Worm (Caenorhabditis elegans) whole organism, late embryonic: ENCODE measurements around the gene T04F3.3.

ENCODE experiments used
- C38D4.7 ChIP-seq: fragments of 200-800 bp; sonication (Bioruptor generic); optimal IDR thresholded peaks from 2 replicates; lab custom pipeline; 2018; ENCODE audit warnings: mild to moderate bottlenecking, missing genetic modification characterization, moderate library complexity, missing compliant biosample characterization
- K02D7.2 ChIP-seq: sonication (generic microtip); optimal IDR thresholded peaks from 2 replicates; lab custom pipeline; 2017; ENCODE audit warnings: mild to moderate bottlenecking, missing genetic modification characterization, missing compliant biosample characterization
- K09A11.1 ChIP-seq: sonication (generic microtip); optimal IDR thresholded peaks from 2 replicates; lab custom pipeline; 2017; ENCODE audit warnings: antibody characterized with exemption, mild to moderate bottlenecking, missing genetic modification characterization, missing compliant biosample characterization; ENCODE audit not compliant: insufficient read depth
- T23F11.4 ChIP-seq: fragments of 200-800 bp; sonication (Bioruptor generic); optimal IDR thresholded peaks from 2 replicates; lab custom pipeline; 2018; ENCODE audit warnings: mild to moderate bottlenecking, missing genetic modification characterization, missing compliant biosample characterization
- ceh-18 ChIP-seq: sonication (generic microtip); optimal IDR thresholded peaks from 2 replicates; lab custom pipeline; 2016; ENCODE audit warnings: missing genetic modification characterization, missing compliant biosample characterization
- ceh-22 ChIP-seq: sonication (generic microtip); optimal IDR thresholded peaks from 2 replicates; lab custom pipeline; 2017; ENCODE audit warnings: missing biosample characterization, missing genetic modification characterization
- ceh-24 ChIP-seq: sonication (generic microtip); optimal IDR thresholded peaks from 2 replicates; lab custom pipeline; 2016; ENCODE audit warnings: mild to moderate bottlenecking, missing genetic modification characterization, missing compliant biosample characterization
- ceh-34 ChIP-seq: sonication (generic microtip); optimal IDR thresholded peaks from 2 replicates; lab custom pipeline; 2016; ENCODE audit warnings: mild to moderate bottlenecking, missing genetic modification characterization, missing compliant biosample characterization
- ceh-45 ChIP-seq: fragments of 200-800 bp; sonication (Bioruptor generic); IDR thresholded peaks from 2 replicates; pipeline ENCODE4 v1.3.6; 2022; ENCODE audit warnings: missing genetic modification reagents, missing genetic modification characterization, missing compliant biosample characterization
- elt-2 ChIP-seq: sonication (generic microtip); optimal IDR thresholded peaks from 2 replicates; lab custom pipeline; 2016; ENCODE audit warnings: missing genetic modification reagents, missing genetic modification characterization, missing compliant biosample characterization
- ets-4 ChIP-seq: sonication (generic microtip); optimal IDR thresholded peaks from 2 replicates; lab custom pipeline; 2016; ENCODE audit warnings: missing genetic modification characterization, missing compliant biosample characterization
- eyg-1 ChIP-seq: sonication (generic microtip); optimal IDR thresholded peaks from 2 replicates; lab custom pipeline; 2016; ENCODE audit warnings: missing genotype, missing genetic modification characterization, missing compliant biosample characterization
- fkh-10 ChIP-seq: fragments of 150-350 bp; optimal IDR thresholded peaks from 2 replicates; lab custom pipeline; 2014; ENCODE audit warnings: missing biosample characterization, missing genetic modification reagents, missing genetic modification characterization
- fkh-6 ChIP-seq: sonication (generic microtip); optimal IDR thresholded peaks from 2 replicates; lab custom pipeline; 2016; ENCODE audit warnings: missing genetic modification characterization, missing compliant biosample characterization
- hlh-13 ChIP-seq: fragments of 200-800 bp; sonication (Bioruptor generic); optimal IDR thresholded peaks from 2 replicates; lab custom pipeline; 2018; ENCODE audit warnings: mild to moderate bottlenecking, missing genetic modification characterization, missing compliant biosample characterization
- hlh-15 ChIP-seq: sonication (generic microtip); optimal IDR thresholded peaks from 2 replicates; lab custom pipeline; 2016; ENCODE audit warnings: missing genetic modification characterization, missing compliant biosample characterization
- mec-3 ChIP-seq: sonication (generic microtip); optimal IDR thresholded peaks from 2 replicates; lab custom pipeline; 2016; ENCODE audit warnings: borderline replicate concordance, missing genetic modification characterization, missing compliant biosample characterization
- nfya-1 ChIP-seq: sonication (generic microtip); optimal IDR thresholded peaks from 2 replicates; lab custom pipeline; 2017; ENCODE audit warnings: missing genetic modification characterization, mild to moderate bottlenecking, missing compliant biosample characterization, antibody characterized with exemption, moderate library complexity
- npax-4 ChIP-seq: sonication (generic microtip); optimal IDR thresholded peaks from 2 replicates; lab custom pipeline; 2016; ENCODE audit warnings: missing genetic modification characterization, missing compliant biosample characterization
- odd-2 ChIP-seq: sonication (generic microtip); optimal IDR thresholded peaks from 2 replicates; lab custom pipeline; 2017; ENCODE audit warnings: antibody characterized with exemption, mild to moderate bottlenecking, missing genetic modification characterization, missing compliant biosample characterization
- pag-3 ChIP-seq: sonication (generic microtip); optimal IDR thresholded peaks from 2 replicates; lab custom pipeline; 2016; ENCODE audit warnings: missing compliant biosample characterization, missing genetic modification characterization, borderline replicate concordance
- pat-9 ChIP-seq: fragments of 200-800 bp; sonication (Bioruptor generic); optimal IDR thresholded peaks from 2 replicates; lab custom pipeline; 2018; ENCODE audit warnings: mild to moderate bottlenecking, missing genetic modification characterization, moderate library complexity, missing compliant biosample characterization
- pax-1 ChIP-seq: fragments of 150-350 bp; optimal IDR thresholded peaks from 2 replicates; lab custom pipeline; 2014; ENCODE audit warnings: missing biosample characterization, missing genetic modification characterization
- pha-4 ChIP-seq: fragments of 150-350 bp; optimal IDR thresholded peaks from 2 replicates; lab custom pipeline; 2018; ENCODE audit warnings: missing biosample characterization, missing genetic modification reagents, missing genetic modification characterization
- pqm-1 ChIP-seq: sonication (generic microtip); optimal IDR thresholded peaks from 2 replicates; lab custom pipeline; 2016; ENCODE audit warnings: missing genetic modification characterization, missing compliant biosample characterization
- pros-1 ChIP-seq: fragments of 150-350 bp; optimal IDR thresholded peaks from 2 replicates; lab custom pipeline; 2014; ENCODE audit warnings: missing biosample characterization, missing genetic modification reagents, missing genetic modification characterization
- ref-2 ChIP-seq: sonication (generic microtip); optimal IDR thresholded peaks from 2 replicates; lab custom pipeline; 2016; ENCODE audit warnings: missing genetic modification characterization, missing compliant biosample characterization
- sox-2 ChIP-seq: fragments of 200-800 bp; sonication (Bioruptor generic); IDR thresholded peaks from 2 replicates; pipeline ENCODE4 v1.3.6; 2022; ENCODE audit warnings: missing genetic modification reagents, missing genetic modification characterization, missing compliant biosample characterization
- syd-9 ChIP-seq: sonication (generic microtip); optimal IDR thresholded peaks from 2 replicates; lab custom pipeline; 2016; ENCODE audit warnings: mild to moderate bottlenecking, missing genetic modification characterization, moderate library complexity, missing compliant biosample characterization
- tbx-2 ChIP-seq: sonication (generic microtip); optimal IDR thresholded peaks from 2 replicates; lab custom pipeline; 2016; ENCODE audit warnings: missing genetic modification characterization, missing compliant biosample characterization
- unc-42 ChIP-seq: sonication (generic microtip); optimal IDR thresholded peaks from 2 replicates; lab custom pipeline; 2016; ENCODE audit warnings: missing genotype, missing genetic modification characterization, missing compliant biosample characterization
- unc-86 ChIP-seq: sonication (generic microtip); optimal IDR thresholded peaks from 2 replicates; lab custom pipeline; 2016; ENCODE audit warnings: missing genetic modification characterization, missing compliant biosample characterization

The T04F3.3 gene

ce11 chrV:11758635-11759034, at the start of gene T04F3.3:
Gene T04F3.3 (plus strand): TSS chrV:11758935.
- TF ChIP-seq pha-4 (tag; lab: Kevin White, UChicago) (no peak), ceh-24 (tag; lab: Kevin White, UChicago) (no peak), unc-42 (no peak), ceh-45 (GFP tag; lab: Robert Waterston, UW) (no peak), ceh-18 (no peak), npax-4 (no peak)

- TF ChIP-seq pqm-1, result no peak
- TF ChIP-seq unc-42, result peak; percentile 52
- TF ChIP-seq, all 69 proteins: peak for 1
These were observed 47.0 kb upstream of the T04F3.3 start for ce11 chrV:11711751-11712150.

ce11 chrV:11715797-11716196, 42.9 kb upstream of the T04F3.3 start, which contains the start of gene tre-3:
Gene tre-3 (minus strand): TSS chrV:11715903.
- TF ChIP-seq pag-3 (tag; lab: Kevin White, UChicago) (no peak), odd-2 (tag; lab: Kevin White, UChicago) (no peak), fkh-10 (no peak), hlh-13 (GFP tag; lab: Kevin White, UChicago) (no peak), npax-4 (no peak), mec-3 (tag; lab: Kevin White, UChicago) (no peak), ets-4 (tag; lab: Kevin White, UChicago) (no peak), tbx-2 (tag; lab: Kevin White, UChicago) (no peak), nfya-1 (tag; lab: Kevin White, UChicago) (no peak), fkh-6 (tag; lab: Kevin White, UChicago) (no peak)

ce11 chrV:11716930-11717329, 41.8 kb upstream of the T04F3.3 start:
- no peak for TF ChIP-seq pax-1 (tag; lab: Kevin White, UChicago)
- no peak for TF ChIP-seq ceh-34 (tag; lab: Kevin White, UChicago)
- TF ChIP-seq elt-2 (tag; lab: Kevin White, UChicago), result peak; percentile 23

ce11 chrV:11722858-11723257, 35.9 kb upstream of the T04F3.3 start:
- TF ChIP-seq eyg-1 (tag; lab: Kevin White, UChicago) (no peak), ref-2 (tag; lab: Kevin White, UChicago) (no peak), K09A11.1 (tag; lab: Kevin White, UChicago) (no peak), K02D7.2 (tag; lab: Kevin White, UChicago) (no peak), sox-2 (GFP tag; lab: Robert Waterston, UW) (no peak), hlh-15 (no peak)

ce11 chrV:11725971-11726370, 32.8 kb upstream of the T04F3.3 start, which contains the start of gene daf-11:
Gene daf-11 (minus strand): TSS chrV:11726071.
- TF ChIP-seq unc-86 (tag; lab: Kevin White, UChicago), result no peak
- TF ChIP-seq pax-1 (tag; lab: Kevin White, UChicago), result no peak
- no peak for TF ChIP-seq fkh-10
- TF ChIP-seq C38D4.7 (GFP tag; lab: Kevin White, UChicago), result no peak
- TF ChIP-seq pros-1 (tag; lab: Kevin White, UChicago), result no peak
- no peak for TF ChIP-seq K09A11.1 (tag; lab: Kevin White, UChicago)
- TF ChIP-seq syd-9 (tag; lab: Kevin White, UChicago), result no peak
- no peak for TF ChIP-seq ceh-22 (tag; lab: Kevin White, UChicago)
- no peak for TF ChIP-seq pat-9 (tag; lab: Kevin White, UChicago)
- no peak for TF ChIP-seq T23F11.4 (GFP tag; lab: Kevin White, UChicago)
- no peak for TF ChIP-seq ceh-24 (tag; lab: Kevin White, UChicago)
- TF ChIP-seq sox-2 (GFP tag; lab: Robert Waterston, UW), result no peak
- no peak for TF ChIP-seq ceh-45 (GFP tag; lab: Robert Waterston, UW)
- no peak for TF ChIP-seq elt-2 (tag; lab: Kevin White, UChicago)
- TF ChIP-seq, all 69 proteins: peak for 0
